Worm (Caenorhabditis elegans) whole organism, L4 larva: ENCODE measurements around the gene enu-3.2.

Experiments
- D1046.2 ChIP-seq: fragments of 200-800 bp; sonication (Bioruptor generic); IDR thresholded peaks from 2 replicates; pipeline ENCODE4 v1.3.6; 2022; ENCODE audit warnings: missing genetic modification characterization, missing compliant biosample characterization
- F26F4.8 ChIP-seq: fragments of 200-800 bp; sonication (Bioruptor generic); conservative IDR thresholded peaks from 2 replicates; pipeline ENCODE4 v1.3.6; 2022; ENCODE audit warnings: missing genetic modification characterization, missing compliant biosample characterization
- T20F7.1 ChIP-seq: fragments of 200-800 bp; sonication (Bioruptor generic); optimal IDR thresholded peaks from 2 replicates; lab custom pipeline; 2018; ENCODE audit warnings: mild to moderate bottlenecking, missing genetic modification characterization, missing compliant biosample characterization
- T26A8.4 ChIP-seq: fragments of 200-800 bp; sonication (Bioruptor generic); IDR thresholded peaks from 2 replicates; pipeline ENCODE4 v1.3.6; 2022; ENCODE audit warnings: missing genetic modification characterization, missing compliant biosample characterization
- Y105C5A.15 ChIP-seq: fragments of 200-800 bp; sonication (Bioruptor generic); IDR thresholded peaks from 2 replicates; pipeline ENCODE4 v1.3.6; 2022; ENCODE audit warnings: missing genetic modification characterization, missing compliant biosample characterization
- Y48G9A.11 ChIP-seq: fragments of 200-800 bp; sonication (Bioruptor generic); IDR thresholded peaks from 2 replicates; pipeline ENCODE4 v1.3.6; 2022; ENCODE audit warnings: missing genetic modification reagents, missing genetic modification characterization, missing compliant biosample characterization
- Y5F2A.4 ChIP-seq: fragments of 200-800 bp; sonication (Bioruptor generic); optimal IDR thresholded peaks from 2 replicates; lab custom pipeline; 2018; ENCODE audit warnings: mild to moderate bottlenecking, missing genetic modification characterization, missing compliant biosample characterization
- Y75B8A.6 ChIP-seq: fragments of 200-800 bp; sonication (Bioruptor generic); IDR thresholded peaks from 2 replicates; pipeline ENCODE4 v1.3.6; 2022; ENCODE audit warnings: missing genetic modification reagents, missing genetic modification characterization, missing compliant biosample characterization
- aha-1 ChIP-seq: fragments of 150-350 bp; peaks from one replicate; lab custom pipeline; 2014; ENCODE audit warnings: missing biosample characterization, missing genetic modification characterization
- ceh-20 ChIP-seq: fragments of 200-800 bp; sonication (Bioruptor generic); IDR thresholded peaks from 2 replicates; pipeline ENCODE4 v1.3.6; 2022; ENCODE audit warnings: missing genetic modification reagents, missing genetic modification characterization, missing compliant biosample characterization
- ceh-28 ChIP-seq: fragments of 150-350 bp; optimal IDR thresholded peaks from 2 replicates; lab custom pipeline; 2014; ENCODE audit warnings: missing biosample characterization, missing genetic modification reagents, missing genetic modification characterization
- ceh-44 ChIP-seq: fragments of 200-800 bp; sonication (Bioruptor generic); IDR thresholded peaks from 2 replicates; pipeline ENCODE4 v1.3.6; 2022; ENCODE audit warnings: missing genetic modification reagents, missing genetic modification characterization, missing compliant biosample characterization
- ceh-62 ChIP-seq: sonication (generic microtip); optimal IDR thresholded peaks from 2 replicates; lab custom pipeline; 2017; ENCODE audit warnings: missing biosample characterization, missing genetic modification characterization
- ctbp-1 ChIP-seq: fragments of 200-800 bp; sonication (Bioruptor generic); IDR thresholded peaks from 2 replicates; pipeline ENCODE4 v1.3.6; 2022; ENCODE audit warnings: missing genetic modification reagents, missing genetic modification characterization, missing compliant biosample characterization
- daf-12 ChIP-seq: fragments of 150-350 bp; optimal IDR thresholded peaks from 2 replicates; lab custom pipeline; 2014; ENCODE audit warnings: missing biosample characterization, missing genetic modification reagents, missing genetic modification characterization
- daf-16 ChIP-seq, 3 experiments: sonication (generic microtip); optimal IDR thresholded peaks; 2 replicates each; lab custom pipeline; 2016 to 2017; ENCODE audit warnings: missing genetic modification characterization in 3 of 3, missing genetic modification reagents in 3 of 3, mild to moderate bottlenecking in 2 of 3, missing compliant biosample characterization in 2 of 3, missing biosample characterization in 1 of 3, moderate library complexity in 1 of 3
- daf-8 ChIP-seq: fragments of 200-800 bp; sonication (Bioruptor generic); IDR thresholded peaks from 2 replicates; pipeline ENCODE4 v1.3.6; 2022; ENCODE audit warnings: missing genetic modification characterization, missing compliant biosample characterization
- dmd-6 ChIP-seq: fragments of 200-800 bp; sonication (Bioruptor generic); IDR thresholded peaks from 2 replicates; pipeline ENCODE4 v1.3.6; 2022; ENCODE audit warnings: missing genetic modification reagents, missing genetic modification characterization, missing compliant biosample characterization
- dpl-1 ChIP-seq: fragments of 150-350 bp; optimal IDR thresholded peaks from 2 replicates; lab custom pipeline; 2014; ENCODE audit warnings: missing biosample characterization, missing genetic modification reagents, missing genetic modification characterization
- duxl-1 ChIP-seq: sonication (generic microtip); optimal IDR thresholded peaks from 2 replicates; lab custom pipeline; 2016; ENCODE audit warnings: mild to moderate bottlenecking, missing genetic modification characterization, moderate library complexity, missing compliant biosample characterization; ENCODE audit not compliant: poor library complexity
- fos-1 ChIP-seq: fragments of 150-350 bp; optimal IDR thresholded peaks from 2 replicates; lab custom pipeline; 2014; ENCODE audit warnings: missing biosample characterization, missing genetic modification characterization
- gei-8 ChIP-seq: fragments of 200-800 bp; sonication (Bioruptor generic); optimal IDR thresholded peaks from 2 replicates; lab custom pipeline; 2018; ENCODE audit warnings: mild to moderate bottlenecking, missing genetic modification characterization, missing compliant biosample characterization
- hlh-11 ChIP-seq: fragments of 200-800 bp; sonication (Bioruptor generic); optimal IDR thresholded peaks from 2 replicates; lab custom pipeline; 2018; ENCODE audit warnings: mild to moderate bottlenecking, missing genetic modification characterization, missing compliant biosample characterization
- hlh-30 ChIP-seq: sonication (generic microtip); optimal IDR thresholded peaks from 2 replicates; lab custom pipeline; 2017; ENCODE audit warnings: antibody characterized with exemption, mild to moderate bottlenecking, missing genetic modification characterization, missing compliant biosample characterization; ENCODE audit not compliant: insufficient read depth
- hmg-1.1 ChIP-seq: fragments of 200-800 bp; sonication (Bioruptor generic); IDR thresholded peaks from 2 replicates; pipeline ENCODE4 v1.3.6; 2022; ENCODE audit warnings: missing genetic modification reagents, missing genetic modification characterization, missing compliant biosample characterization
- jun-1 ChIP-seq: fragments of 150-350 bp; optimal IDR thresholded peaks from 2 replicates; lab custom pipeline; 2014; ENCODE audit warnings: missing biosample characterization, missing genetic modification reagents, missing genetic modification characterization
- lim-7 ChIP-seq: fragments of 200-800 bp; sonication (Bioruptor generic); IDR thresholded peaks from 2 replicates; pipeline ENCODE4 v1.3.6; 2022; ENCODE audit warnings: missing genetic modification characterization, missing compliant biosample characterization
- lin-29 ChIP-seq: fragments of 200-800 bp; sonication (Bioruptor generic); IDR thresholded peaks from 2 replicates; pipeline ENCODE4 v1.3.6; 2022; ENCODE audit warnings: missing genetic modification reagents, missing genetic modification characterization, missing compliant biosample characterization
- madf-9 ChIP-seq: fragments of 200-800 bp; sonication (Bioruptor generic); conservative IDR thresholded peaks from 2 replicates; pipeline ENCODE4 v1.3.6; 2022; ENCODE audit warnings: missing genetic modification reagents, missing genetic modification characterization, missing compliant biosample characterization
- mxl-2 ChIP-seq: fragments of 200-800 bp; sonication (Bioruptor generic); conservative IDR thresholded peaks from 2 replicates; pipeline ENCODE4 v1.3.6; 2022; ENCODE audit warnings: missing genetic modification reagents, missing genetic modification characterization, missing compliant biosample characterization
- nhr-10 ChIP-seq: fragments of 150-350 bp; optimal IDR thresholded peaks from 2 replicates; lab custom pipeline; 2014; ENCODE audit warnings: missing biosample characterization, missing genetic modification characterization
- nhr-11 ChIP-seq: fragments of 150-350 bp; optimal IDR thresholded peaks from 2 replicates; lab custom pipeline; 2014; ENCODE audit warnings: missing biosample characterization, missing genetic modification characterization
- nhr-25 ChIP-seq: sonication (generic microtip); optimal IDR thresholded peaks from 2 replicates; lab custom pipeline; 2017; ENCODE audit warnings: missing genetic modification characterization, mild to moderate bottlenecking, missing compliant biosample characterization, antibody characterized with exemption, moderate library complexity, borderline replicate concordance; ENCODE audit not compliant: insufficient read depth
- nhr-28 ChIP-seq: fragments of 150-350 bp; optimal IDR thresholded peaks from 2 replicates; lab custom pipeline; 2014; ENCODE audit warnings: missing biosample characterization, missing genetic modification characterization
- nhr-41 ChIP-seq: fragments of 200-800 bp; sonication (Bioruptor generic); IDR thresholded peaks from 2 replicates; pipeline ENCODE4 v1.3.6; 2022; ENCODE audit warnings: missing genetic modification reagents, missing genetic modification characterization, missing compliant biosample characterization
- nhr-48 ChIP-seq: sonication (generic microtip); optimal IDR thresholded peaks from 2 replicates; lab custom pipeline; 2016; ENCODE audit warnings: mild to moderate bottlenecking, missing genetic modification characterization, missing compliant biosample characterization
- nhr-6 ChIP-seq: fragments of 150-350 bp; optimal IDR thresholded peaks from 2 replicates; lab custom pipeline; 2014; ENCODE audit warnings: missing biosample characterization, missing genetic modification characterization
- pha-4 ChIP-seq, 2 experiments: fragments of 150-350 bp in 1 of 2; fragments of 200-800 bp in 1 of 2; sonication (Bioruptor generic) in 1 of 2; IDR thresholded peaks in 1 of 2; optimal IDR thresholded peaks in 1 of 2; 2 replicates each; pipeline versions ENCODE4 v1.3.6 to Lab custom; 2014 to 2022; ENCODE audit warnings: missing genetic modification characterization in 2 of 2, missing genetic modification reagents in 2 of 2, missing biosample characterization in 1 of 2, missing compliant biosample characterization in 1 of 2
- rbr-2 ChIP-seq: sonication (generic microtip); optimal IDR thresholded peaks from 2 replicates; lab custom pipeline; 2016; ENCODE audit warnings: missing genotype, missing genetic modification characterization, missing compliant biosample characterization
- sdz-12 ChIP-seq: fragments of 200-800 bp; sonication (Bioruptor generic); optimal IDR thresholded peaks from 2 replicates; lab custom pipeline; 2018; ENCODE audit warnings: mild to moderate bottlenecking, missing genetic modification characterization, missing compliant biosample characterization
- set-16 ChIP-seq: fragments of 200-800 bp; sonication (Bioruptor generic); IDR thresholded peaks from 2 replicates; pipeline ENCODE4 v1.3.6; 2022; ENCODE audit warnings: missing genetic modification reagents, missing genetic modification characterization, missing compliant biosample characterization
- snpc-4 ChIP-seq: fragments of 150-350 bp; optimal IDR thresholded peaks from 2 replicates; lab custom pipeline; 2014; ENCODE audit warnings: missing biosample characterization, missing genetic modification characterization
- spr-3 ChIP-seq: fragments of 200-800 bp; sonication (Bioruptor generic); optimal IDR thresholded peaks from 2 replicates; lab custom pipeline; 2018; ENCODE audit warnings: mild to moderate bottlenecking, missing genetic modification characterization, missing compliant biosample characterization
- unc-130 ChIP-seq: sonication (generic microtip); optimal IDR thresholded peaks from 2 replicates; lab custom pipeline; 2016; ENCODE audit warnings: missing genetic modification reagents, missing genetic modification characterization, missing compliant biosample characterization
- unc-39 ChIP-seq: sonication (generic microtip); optimal IDR thresholded peaks from 2 replicates; lab custom pipeline; 2017; ENCODE audit warnings: missing biosample characterization, missing genetic modification characterization
- vab-7 ChIP-seq: fragments of 200-800 bp; sonication (Bioruptor generic); IDR thresholded peaks from 2 replicates; pipeline ENCODE4 v1.3.6; 2022; ENCODE audit warnings: missing genetic modification reagents, missing genetic modification characterization, missing compliant biosample characterization
- zag-1 ChIP-seq: fragments of 150-350 bp; optimal IDR thresholded peaks from 2 replicates; lab custom pipeline; 2014; ENCODE audit warnings: missing biosample characterization, missing genetic modification characterization
- zfp-3 ChIP-seq: fragments of 200-800 bp; sonication (Bioruptor generic); conservative IDR thresholded peaks from 2 replicates; pipeline ENCODE4 v1.3.6; 2022; ENCODE audit warnings: missing genetic modification reagents, missing genetic modification characterization, missing compliant biosample characterization
- ztf-7 ChIP-seq: fragments of 150-350 bp; optimal IDR thresholded peaks from 2 replicates; lab custom pipeline; 2014; ENCODE audit warnings: missing biosample characterization, missing genetic modification characterization

enu-3.2 gene

ce11 chrIII:4756983-4757382 is 28.1 kb downstream of the enu-3.2 start, which contains the start of gene fbxl-2 (continued):
- TF ChIP-seq T20F7.1 (GFP tag; lab: Kevin White, UChicago) (no peak), vab-7 (peak; percentile 67; the same call in 1 of the 2 replicates), lin-29 (peak; percentile 83), nhr-25 (tag; lab: Kevin White, UChicago) (peak; percentile 68), gei-8 (GFP tag; lab: Kevin White, UChicago) (peak; percentile 41), ceh-20 (GFP tag; lab: Robert Waterston, UW) (peak; percentile 93), hlh-30 (tag; lab: Kevin White, UChicago) (peak; percentile 90), Y105C5A.15 (GFP tag; lab: Robert Waterston, UW) (peak; percentile 75; the same call in 1 of the 2 replicates), rbr-2 (tag; lab: Kevin White, UChicago) (peak; percentile 94), nhr-6 (peak; percentile 92), F26F4.8 (GFP tag; lab: Robert Waterston, UW) (no peak), nhr-48 (tag; lab: Kevin White, UChicago) (peak; percentile 70), fos-1 (peak; percentile 3), lim-7 (GFP tag; lab: Robert Waterston, UW) (peak; percentile 51; the same call in 1 of the 2 replicates), hmg-1.1 (peak; percentile 94), nhr-41 (GFP tag; lab: Robert Waterston, UW) (peak; percentile 51; the same call in 1 of the 2 replicates), jun-1 (peak; percentile 65), mxl-2 (GFP tag; lab: Robert Waterston, UW) (0 out of 2 replicates have a peak, but pooled peaks have one; percentile 57), nhr-10 (tag; lab: Kevin White, UChicago) (no peak), dmd-6 (peak; percentile 91), D1046.2 (peak; percentile 82; the same call in 1 of the 2 replicates), daf-8 (GFP tag; lab: Robert Waterston, UW) (no peak), Y5F2A.4 (peak; percentile 37), ceh-44 (GFP tag; lab: Robert Waterston, UW) (0 out of 2 replicates have a peak, but pooled peaks have one; percentile 6), nhr-11 (tag; lab: Kevin White, UChicago) (peak; percentile 90), aha-1 (tag; lab: Kevin White, UChicago) (peak; percentile 93), ceh-28 (tag; lab: Kevin White, UChicago) (peak; percentile 6), hlh-11 (peak; percentile 89), zfp-3 (GFP tag; lab: Robert Waterston, UW) (peak; percentile 90; the same call in 1 of the 2 replicates), snpc-4 (no peak), nhr-28 (tag; lab: Kevin White, UChicago) (peak; percentile 76), sdz-12 (GFP tag; lab: Kevin White, UChicago) (no peak), set-16 (GFP tag; lab: Robert Waterston, UW) (peak; percentile 47; the same call in 1 of the 2 replicates), duxl-1 (tag; lab: Kevin White, UChicago) (peak; percentile 94), dpl-1 (GFP tag; lab: Kevin White, UChicago) (peak; percentile 100), zag-1 (tag; lab: Kevin White, UChicago) (no peak), ctbp-1 (GFP tag; lab: Robert Waterston, UW) (peak; percentile 85), madf-9 (peak; percentile 82), unc-39 (tag; lab: Kevin White, UChicago) (no peak), pha-4 (GFP tag; IDR thresholded peaks at IDR 0.05; lab: Robert Waterston, UW) (no peak), pha-4 (tag; optimal IDR thresholded peaks at IDR 0.05; lab: Kevin White, UChicago) (no peak), daf-16 (GFP tag; optimal IDR thresholded peaks at IDR 0.05; lab: Kevin White, UChicago) (peak; percentile 55 to 84), daf-16 (tag; optimal IDR thresholded peaks at IDR 0.05; lab: Kevin White, UChicago) (peak; percentile 55), daf-12 (tag; lab: Kevin White, UChicago) (no peak), T26A8.4 (GFP tag; lab: Robert Waterston, UW) (peak; percentile 96), unc-130 (peak; percentile 71), Y75B8A.6 (peak; percentile 89), Y48G9A.11 (peak; percentile 73), ztf-7 (tag; lab: Kevin White, UChicago) (peak; percentile 84), ceh-62 (tag; lab: Kevin White, UChicago) (no peak), spr-3 (peak; percentile 75)
